Fruit fly (Drosophila melanogaster) whole organism, embryonic: ENCODE measurements around the gene CG10948.

Experiments
- B-H2 ChIP-seq: fragments of 200-800 bp; sonication (Bioruptor generic); optimal IDR thresholded peaks from 2 replicates; lab custom pipeline; 2018; ENCODE audit warnings: missing biosample characterization, mild to moderate bottlenecking, missing genetic modification characterization
- Bgb ChIP-seq: fragments of 200-800 bp; sonication (Bioruptor generic); IDR thresholded peaks from 2 replicates; pipeline ENCODE4 v1.3.6; 2022; ENCODE audit warnings: missing biosample characterization, missing genetic modification characterization; ENCODE audit not compliant: partially characterized antibody
- CG11723 ChIP-seq: fragments of 200-800 bp; sonication (Bioruptor generic); optimal IDR thresholded peaks from 2 replicates; lab custom pipeline; 2017; ENCODE audit warnings: missing biosample characterization, mild to moderate bottlenecking, missing genetic modification characterization
- CG12942 ChIP-seq: fragments of 200-800 bp; sonication (Bioruptor generic); optimal IDR thresholded peaks from 3 replicates; lab custom pipeline; 2016; ENCODE audit warnings: missing biosample characterization, missing genetic modification characterization
- CG14441 ChIP-seq: fragments of 200-800 bp; sonication (Bioruptor generic); IDR thresholded peaks from 2 replicates; pipeline ENCODE4 v1.3.6; 2022; ENCODE audit warnings: missing biosample characterization, missing genetic modification characterization
- CG17361 ChIP-seq: fragments of 200-800 bp; sonication (Bioruptor generic); IDR thresholded peaks from 3 replicates; pipeline ENCODE4 v1.3.6; 2022; ENCODE audit warnings: missing biosample characterization, missing genetic modification characterization
- CG17385 ChIP-seq: fragments of 200-800 bp; sonication (Bioruptor generic); optimal IDR thresholded peaks from 3 replicates; lab custom pipeline; 2018; ENCODE audit warnings: missing biosample characterization, mild to moderate bottlenecking, missing genetic modification characterization
- CG18599 ChIP-seq: fragments of 200-800 bp; sonication (Bioruptor generic); optimal IDR thresholded peaks from 3 replicates; lab custom pipeline; 2017; ENCODE audit warnings: missing biosample characterization, missing genetic modification characterization, mild to moderate bottlenecking, moderate library complexity, missing genetic modification reagents
- CG18764 ChIP-seq: fragments of 200-800 bp; sonication (Bioruptor generic); optimal IDR thresholded peaks from 3 replicates; lab custom pipeline; 2016; ENCODE audit warnings: missing biosample characterization, missing genetic modification characterization
- CG2116 ChIP-seq: fragments of 200-800 bp; sonication (Bioruptor generic); optimal IDR thresholded peaks from 3 replicates; lab custom pipeline; 2018; ENCODE audit warnings: missing biosample characterization, mild to moderate bottlenecking, missing genetic modification characterization
- CG2129 ChIP-seq: fragments of 200-800 bp; sonication (Bioruptor generic); IDR thresholded peaks from 2 replicates; pipeline ENCODE4 v1.3.6; 2022; ENCODE audit warnings: missing biosample characterization, missing genetic modification characterization; ENCODE audit not compliant: partially characterized antibody
- CG32532 ChIP-seq: fragments of 200-800 bp; sonication (Bioruptor generic); IDR thresholded peaks from 2 replicates; pipeline ENCODE4 v1.3.6; 2022; ENCODE audit warnings: missing biosample characterization, missing genetic modification characterization
- CG3407 ChIP-seq: fragments of 200-800 bp; sonication (Bioruptor generic); optimal IDR thresholded peaks from 2 replicates; lab custom pipeline; 2018; ENCODE audit warnings: missing biosample characterization, mild to moderate bottlenecking, missing genetic modification characterization
- CG34422 ChIP-seq: fragments of 200-800 bp; sonication (Bioruptor generic); IDR thresholded peaks from 3 replicates; pipeline ENCODE4 v1.3.6; 2022; ENCODE audit warnings: missing biosample characterization, missing genetic modification characterization
- CG4854 ChIP-seq: fragments of 200-800 bp; sonication (Bioruptor generic); optimal IDR thresholded peaks from 2 replicates; lab custom pipeline; 2016; ENCODE audit warnings: missing biosample characterization, missing genetic modification characterization, inconsistent platforms
- CG6175 ChIP-seq: fragments of 200-800 bp; sonication (Bioruptor generic); IDR thresholded peaks from 3 replicates; pipeline ENCODE4 v1.3.6; 2022; ENCODE audit warnings: missing biosample characterization, missing genetic modification characterization
- CG8388 ChIP-seq: fragments of 200-800 bp; sonication (Bioruptor generic); optimal IDR thresholded peaks from 2 replicates; lab custom pipeline; 2019; ENCODE audit warnings: missing biosample characterization, mild to moderate bottlenecking, missing genetic modification characterization, moderate library complexity
- CG9797 ChIP-seq: fragments of 200-800 bp; sonication (Bioruptor generic); optimal IDR thresholded peaks from 3 replicates; lab custom pipeline; 2018; ENCODE audit warnings: missing biosample characterization, mild to moderate bottlenecking, missing genetic modification characterization
- Chrac-16 ChIP-seq: fragments of 200-800 bp; sonication (Bioruptor generic); optimal IDR thresholded peaks from 3 replicates; lab custom pipeline; 2016; ENCODE audit warnings: missing biosample characterization, missing genetic modification characterization
- Doc3 ChIP-seq: fragments of 200-800 bp; sonication (Bioruptor generic); IDR thresholded peaks from 3 replicates; pipeline ENCODE4 v1.3.6; 2022; ENCODE audit warnings: missing biosample characterization, missing genetic modification characterization; ENCODE audit not compliant: partially characterized antibody
- Dp ChIP-seq: fragments of 200-800 bp; sonication (Bioruptor generic); optimal IDR thresholded peaks from 2 replicates; lab custom pipeline; 2018; ENCODE audit warnings: missing biosample characterization, mild to moderate bottlenecking, missing genetic modification characterization, moderate library complexity
- Drgx ChIP-seq: fragments of 200-800 bp; sonication (Bioruptor generic); IDR thresholded peaks from 2 replicates; pipeline ENCODE4 v1.3.6; 2022; ENCODE audit warnings: missing biosample characterization, missing genetic modification characterization
- Ets65A ChIP-seq: fragments of 200-800 bp; sonication (Bioruptor generic); peaks from one replicate; lab custom pipeline; 2016; ENCODE audit warnings: missing biosample characterization, missing genetic modification characterization
- H15 ChIP-seq: fragments of 200-800 bp; sonication (Bioruptor generic); IDR thresholded peaks from 3 replicates; pipeline ENCODE4 v1.3.6; 2022; ENCODE audit warnings: missing biosample characterization, missing genetic modification characterization
- H2.0 ChIP-seq: fragments of 200-800 bp; sonication (Bioruptor generic); IDR thresholded peaks from 2 replicates; pipeline ENCODE4 v1.3.6; 2022; ENCODE audit warnings: missing biosample characterization, missing genetic modification characterization
- HHEX ChIP-seq: fragments of 200-800 bp; sonication (Bioruptor generic); optimal IDR thresholded peaks from 3 replicates; lab custom pipeline; 2017; ENCODE audit warnings: missing biosample characterization, mild to moderate bottlenecking, missing genetic modification characterization, missing genetic modification reagents
- Hmr ChIP-seq: fragments of 200-800 bp; sonication (Bioruptor generic); optimal IDR thresholded peaks from 3 replicates; lab custom pipeline; 2017; ENCODE audit warnings: mild to moderate bottlenecking, missing biosample characterization, missing genetic modification reagents, missing genetic modification characterization
- Hsf ChIP-seq: fragments of 200-800 bp; sonication (Bioruptor generic); optimal IDR thresholded peaks from 3 replicates; lab custom pipeline; 2016; ENCODE audit warnings: missing biosample characterization, missing genetic modification characterization
- Lim3 ChIP-seq: fragments of 200-800 bp; sonication (Bioruptor generic); IDR thresholded peaks from 2 replicates; pipeline ENCODE4 v1.3.6; 2022; ENCODE audit warnings: missing biosample characterization, missing genetic modification characterization
- Med ChIP-seq: fragments of 200-800 bp; sonication (Bioruptor generic); peaks from one replicate; lab custom pipeline; 2016; ENCODE audit warnings: missing biosample characterization, missing genetic modification characterization, mild to moderate bottlenecking, inconsistent platforms, moderate library complexity
- Mrtf ChIP-seq: fragments of 200-800 bp; sonication (Bioruptor generic); IDR thresholded peaks from 3 replicates; pipeline ENCODE4 v1.3.6; 2022; ENCODE audit warnings: missing biosample characterization, missing genetic modification characterization
- Ravus ChIP-seq: fragments of 200-800 bp; sonication (Bioruptor generic); IDR thresholded peaks from 2 replicates; pipeline ENCODE4 v1.3.6; 2022; ENCODE audit warnings: missing biosample characterization, missing genetic modification characterization
- Sin3A ChIP-seq: fragments of >200 bp; optimal IDR thresholded peaks from 2 replicates; lab custom pipeline; 2018
- Vsx1 ChIP-seq: fragments of 200-800 bp; sonication (Bioruptor generic); optimal IDR thresholded peaks from 2 replicates; lab custom pipeline; 2017; ENCODE audit warnings: missing biosample characterization, mild to moderate bottlenecking, missing genetic modification characterization, missing genetic modification reagents
- az2 ChIP-seq: fragments of 200-800 bp; sonication (Bioruptor generic); optimal IDR thresholded peaks from 3 replicates; lab custom pipeline; 2016; ENCODE audit warnings: missing biosample characterization, missing genetic modification characterization
- chinmo ChIP-seq: fragments of 200-800 bp; sonication (Bioruptor generic); IDR thresholded peaks from 4 replicates; pipeline ENCODE4 v1.3.6; 2022; ENCODE audit warnings: missing biosample characterization, missing genetic modification characterization; ENCODE audit not compliant: partially characterized antibody
- disco-r ChIP-seq: fragments of 200-800 bp; sonication (Bioruptor generic); optimal IDR thresholded peaks from 2 replicates; lab custom pipeline; 2016; ENCODE audit warnings: missing biosample characterization, missing genetic modification characterization
- en ChIP-seq: fragments of 200-800 bp; sonication (Bioruptor generic); optimal IDR thresholded peaks from 2 replicates; lab custom pipeline; 2016; ENCODE audit warnings: missing biosample characterization, missing genetic modification characterization
- ewg ChIP-seq: fragments of 200-800 bp; sonication (Bioruptor generic); optimal IDR thresholded peaks from 3 replicates; lab custom pipeline; 2017; ENCODE audit warnings: mild to moderate bottlenecking, missing biosample characterization, missing genetic modification reagents, missing genetic modification characterization
- fu2 ChIP-seq: fragments of 200-800 bp; sonication (Bioruptor generic); optimal IDR thresholded peaks from 2 replicates; lab custom pipeline; 2016; ENCODE audit warnings: missing biosample characterization, missing genetic modification characterization
- hbn ChIP-seq: fragments of 200-800 bp; sonication (Bioruptor generic); IDR thresholded peaks from 2 replicates; pipeline ENCODE4 v1.3.6; 2022; ENCODE audit warnings: missing biosample characterization, missing genetic modification characterization; ENCODE audit not compliant: partially characterized antibody
- inv ChIP-seq: fragments of 200-800 bp; sonication (Bioruptor generic); IDR thresholded peaks from 2 replicates; pipeline ENCODE4 v1.3.6; 2022; ENCODE audit warnings: missing biosample characterization, missing genetic modification characterization; ENCODE audit not compliant: partially characterized antibody
- kay ChIP-seq: fragments of 200-800 bp; sonication (Bioruptor generic); optimal IDR thresholded peaks from 2 replicates; lab custom pipeline; 2016; ENCODE audit warnings: missing biosample characterization, missing genetic modification characterization
- kni ChIP-seq: fragments of 200-800 bp; sonication (Bioruptor generic); optimal IDR thresholded peaks from 3 replicates; lab custom pipeline; 2017; ENCODE audit warnings: mild to moderate bottlenecking, missing biosample characterization, missing genetic modification reagents, missing genetic modification characterization
- mirr ChIP-seq: fragments of 200-800 bp; sonication (Bioruptor generic); optimal IDR thresholded peaks from 3 replicates; lab custom pipeline; 2018; ENCODE audit warnings: missing biosample characterization, mild to moderate bottlenecking, missing genetic modification characterization
- seq ChIP-seq: fragments of 200-800 bp; sonication (Bioruptor generic); IDR thresholded peaks from 2 replicates; pipeline ENCODE4 v1.3.6; 2022; ENCODE audit warnings: missing biosample characterization, missing genetic modification characterization
- sim ChIP-seq: fragments of 200-800 bp; sonication (Bioruptor generic); IDR thresholded peaks from 2 replicates; pipeline ENCODE4 v1.3.6; 2022; ENCODE audit warnings: missing biosample characterization, missing genetic modification characterization
- sqz ChIP-seq: fragments of 200-800 bp; sonication (Bioruptor generic); optimal IDR thresholded peaks from 3 replicates; lab custom pipeline; 2018; ENCODE audit warnings: missing biosample characterization, mild to moderate bottlenecking, missing genetic modification characterization
- tin ChIP-seq: fragments of 200-800 bp; sonication (Bioruptor generic); optimal IDR thresholded peaks from 3 replicates; lab custom pipeline; 2016; ENCODE audit warnings: missing biosample characterization, missing genetic modification characterization
- tll ChIP-seq, 2 experiments: fragments of 200-800 bp in 1 of 2; fragments of >200 bp in 1 of 2; sonication (Bioruptor generic) in 1 of 2; optimal IDR thresholded peaks; 2 replicates each; lab custom pipeline; 2017 to 2019; ENCODE audit warnings: missing biosample characterization in 2 of 2, missing genetic modification characterization in 2 of 2, mild to moderate bottlenecking in 1 of 2, moderate library complexity in 1 of 2
- toy ChIP-seq: fragments of 200-800 bp; sonication (Bioruptor generic); IDR thresholded peaks from 2 replicates; pipeline ENCODE4 v1.3.6; 2022; ENCODE audit warnings: missing biosample characterization, missing genetic modification characterization

Gene CG10948

dm6 chr3L:12849867-12850301 lies at the start of gene CG10948, which contains the start of gene Wbp2 (continued):
- TF ChIP-seq CG9797 (GFP tag; lab: Kevin White, UChicago), result peak; percentile 24
- no peak for TF ChIP-seq Ravus
- no peak for TF ChIP-seq Chrac-16 (GFP tag; lab: Kevin White, UChicago)
- no peak for TF ChIP-seq kni (GFP tag; lab: Kevin White, UChicago)
- TF ChIP-seq CG2129 (GFP tag; lab: Robert Waterston, UW), result no peak
- TF ChIP-seq CG3407, result no peak
- peak; percentile 77 for TF ChIP-seq CG2116 (GFP tag; lab: Kevin White, UChicago)
- TF ChIP-seq hbn (GFP tag; lab: Robert Waterston, UW), result peak; percentile 39; the same call in 1 of the 2 replicates
- no peak for TF ChIP-seq CG17385 (GFP tag; lab: Kevin White, UChicago)
- no peak for TF ChIP-seq Lim3 (GFP tag; lab: Robert Waterston, UW)
- TF ChIP-seq CG12942 (GFP tag; lab: Kevin White, UChicago), result no peak
- no peak for TF ChIP-seq Hmr (GFP tag; lab: Kevin White, UChicago)
- peak; percentile 2 for TF ChIP-seq Sin3A (lab: Kevin White, UChicago)
- no peak; the same call in 1 of the 3 replicates for TF ChIP-seq CG17361
- TF ChIP-seq inv (GFP tag; lab: Robert Waterston, UW), result peak; percentile 50; the same call in 1 of the 2 replicates
- peak; percentile 49; the same call in 1 of the 3 replicates for TF ChIP-seq CG34422
- peak; percentile 100 for TF ChIP-seq kay (GFP tag; lab: Kevin White, UChicago)
- TF ChIP-seq az2 (GFP tag; lab: Kevin White, UChicago), result no peak
- no peak for TF ChIP-seq CG8388
- TF ChIP-seq H15 (GFP tag; lab: Robert Waterston, UW), result no peak
- TF ChIP-seq ewg, result no peak
- peak; percentile 25 for TF ChIP-seq mirr (GFP tag; lab: Kevin White, UChicago)
- no peak for TF ChIP-seq CG14441 (GFP tag; lab: Robert Waterston, UW)
- no peak for TF ChIP-seq CG32532 (GFP tag; lab: Robert Waterston, UW)
- no peak for TF ChIP-seq en (GFP tag; lab: Kevin White, UChicago)
- no peak for TF ChIP-seq tll (GFP tag; optimal IDR thresholded peaks at IDR 0.05; lab: Kevin White, UChicago)
- TF ChIP-seq B-H2 (GFP tag; lab: Kevin White, UChicago), result no peak
- no peak for TF ChIP-seq CG11723
- TF ChIP-seq CG6175 (GFP tag; lab: Robert Waterston, UW), result no peak
- peak; percentile 28 for TF ChIP-seq Hsf
- TF ChIP-seq HHEX (GFP tag; lab: Kevin White, UChicago), result no peak
- TF ChIP-seq Vsx1 (GFP tag; lab: Kevin White, UChicago), result peak; percentile 73
- peak; percentile 44; the same call in 2 of the 3 replicates for TF ChIP-seq Doc3 (GFP tag; lab: Robert Waterston, UW)
- TF ChIP-seq CG18599 (GFP tag; lab: Kevin White, UChicago), result no peak
- no peak for TF ChIP-seq disco-r (GFP tag; lab: Kevin White, UChicago)
- no peak for TF ChIP-seq CG18764 (GFP tag; lab: Kevin White, UChicago)
- peak; percentile 14 for TF ChIP-seq Dp (GFP tag; lab: Kevin White, UChicago)
- no peak for TF ChIP-seq chinmo (GFP tag; lab: Robert Waterston, UW)
- TF ChIP-seq sim (GFP tag; lab: Robert Waterston, UW), result no peak
- peak; percentile 99 for TF ChIP-seq sqz (GFP tag; lab: Kevin White, UChicago)
- no peak for TF ChIP-seq seq (GFP tag; lab: Robert Waterston, UW)
- TF ChIP-seq toy (GFP tag; lab: Robert Waterston, UW), result no peak
- TF ChIP-seq Bgb (GFP tag; lab: Robert Waterston, UW), result peak; percentile 60
- TF ChIP-seq CG4854, result no peak
- no peak for TF ChIP-seq fu2 (GFP tag; lab: Kevin White, UChicago)
- TF ChIP-seq Med (GFP tag; lab: Kevin White, UChicago), result peak; percentile 62
- TF ChIP-seq tin (GFP tag; lab: Kevin White, UChicago), result no peak
- TF ChIP-seq H2.0 (GFP tag; lab: Robert Waterston, UW), result no peak
- no peak for TF ChIP-seq Drgx (GFP tag; lab: Robert Waterston, UW)
- peak; percentile 14 for TF ChIP-seq Ets65A (GFP tag; lab: Kevin White, UChicago)
- TF ChIP-seq Mrtf (GFP tag; lab: Robert Waterston, UW), result no peak
